Worm (Caenorhabditis elegans): ENCODE data around the gene lrr-1.

lrr-1 gene

ce11 chrII:5061794-5062368, 25.6 kb upstream of the lrr-1 start, which contains the start of gene smc-5:
Gene smc-5, plus strand, starts transcription at chrII:5062125.
- TF ChIP-seq ceh-34 (tag; optimal IDR thresholded peaks at IDR 0.05) (peak; percentile 68), ceh-31 (tag; optimal IDR thresholded peaks at IDR 0.05) (peak; percentile 91), ceh-48 (tag; optimal IDR thresholded peaks at IDR 0.05) (no peak), madf-2 (tag; optimal IDR thresholded peaks at IDR 0.05) (no peak), fkh-6 (tag; optimal IDR thresholded peaks at IDR 0.05) (no peak), hlh-8 (tag; optimal IDR thresholded peaks at IDR 0.05) (peak; percentile 13), ets-4 (tag; optimal IDR thresholded peaks at IDR 0.05) (peak; percentile 57), nfya-1 (tag; optimal IDR thresholded peaks at IDR 0.05) (peak; percentile 38), pat-9 (tag; optimal IDR thresholded peaks at IDR 0.05) (no peak), tbx-7 (tag; optimal IDR thresholded peaks at IDR 0.05) (peak; percentile 43), ref-2 (tag; optimal IDR thresholded peaks at IDR 0.05) (no peak), zip-5 (tag; optimal IDR thresholded peaks at IDR 0.05) (peak; percentile 43), sox-4 (tag; optimal IDR thresholded peaks at IDR 0.05) (no peak), hlh-6 (tag; optimal IDR thresholded peaks at IDR 0.05) (no peak), dve-1 (tag; optimal IDR thresholded peaks at IDR 0.05) (no peak), ttx-3 (tag; optimal IDR thresholded peaks at IDR 0.05) (no peak), ceh-2 (tag; optimal IDR thresholded peaks at IDR 0.05) (peak; percentile 69), nhr-11 (tag; optimal IDR thresholded peaks at IDR 0.05) (no peak), ceh-14 (tag; optimal IDR thresholded peaks at IDR 0.05) (peak; percentile 52), hlh-30 (tag; optimal IDR thresholded peaks at IDR 0.05; ENCODE audit: insufficient read depth) (no peak), pha-4 (tag; optimal IDR thresholded peaks at IDR 0.05) (no peak), pha-2 (tag; optimal IDR thresholded peaks at IDR 0.05) (no peak), ceh-18 (tag; optimal IDR thresholded peaks at IDR 0.05) (no peak), elt-4 (tag; optimal IDR thresholded peaks at IDR 0.05) (no peak), unc-42 (tag; optimal IDR thresholded peaks at IDR 0.05) (peak; percentile 56), che-1 (tag; optimal IDR thresholded peaks at IDR 0.05) (no peak), ama-1 (optimal IDR thresholded peaks at IDR 0.05) (no peak), eyg-1 (tag; optimal IDR thresholded peaks at IDR 0.05) (no peak), T23F11.4 (GFP tag; optimal IDR thresholded peaks at IDR 0.05) (no peak), C08G9.2 (tag; optimal IDR thresholded peaks at IDR 0.05) (peak; percentile 63), fkh-10 (GFP tag; optimal IDR thresholded peaks at IDR 0.05) (no peak), nhr-232 (tag; optimal IDR thresholded peaks at IDR 0.05) (no peak), lim-6 (tag; optimal IDR thresholded peaks at IDR 0.05) (peak; percentile 25), dmd-4 (tag; optimal IDR thresholded peaks at IDR 0.05; ENCODE audit: borderline replicate concordance) (no peak), Y22D7AL.16 (tag; optimal IDR thresholded peaks at IDR 0.05) (no peak), gmeb-2 (tag; optimal IDR thresholded peaks at IDR 0.05) (no peak), hlh-13 (GFP tag; optimal IDR thresholded peaks at IDR 0.05) (no peak), fax-1 (tag; optimal IDR thresholded peaks at IDR 0.05) (peak; percentile 58), syd-9 (tag; optimal IDR thresholded peaks at IDR 0.05) (no peak), tbx-2 (tag; optimal IDR thresholded peaks at IDR 0.05) (peak; percentile 73), K02D7.2 (tag; optimal IDR thresholded peaks at IDR 0.05) (no peak), ceh-45 (GFP tag; IDR thresholded peaks at IDR 0.05) (no peak), pqm-1 (tag; optimal IDR thresholded peaks at IDR 0.05) (peak; percentile 23), F13H6.1 (tag; optimal IDR thresholded peaks at IDR 0.05) (peak; percentile 36), elt-2 (tag; optimal IDR thresholded peaks at IDR 0.05) (no peak), rnt-1 (tag; optimal IDR thresholded peaks at IDR 0.05) (peak; percentile 52), ztf-16 (tag; optimal IDR thresholded peaks at IDR 0.05) (peak; percentile 14), npax-4 (tag; optimal IDR thresholded peaks at IDR 0.05) (no peak), pax-1 (tag; optimal IDR thresholded peaks at IDR 0.05) (peak; percentile 16), sox-2 (GFP tag; IDR thresholded peaks at IDR 0.05) (no peak), ahr-1 (tag; optimal IDR thresholded peaks at IDR 0.05) (no peak), hlh-15 (tag; optimal IDR thresholded peaks at IDR 0.05) (no peak)

Data from whole organism, late embryonic.